Worm (Caenorhabditis elegans): Measurements from ENCODE around the gene nhr-176.
A peak's percentile ranks its signal among the peaks of the same experiment; 100 is the strongest.

Gene nhr-176

DNA sequence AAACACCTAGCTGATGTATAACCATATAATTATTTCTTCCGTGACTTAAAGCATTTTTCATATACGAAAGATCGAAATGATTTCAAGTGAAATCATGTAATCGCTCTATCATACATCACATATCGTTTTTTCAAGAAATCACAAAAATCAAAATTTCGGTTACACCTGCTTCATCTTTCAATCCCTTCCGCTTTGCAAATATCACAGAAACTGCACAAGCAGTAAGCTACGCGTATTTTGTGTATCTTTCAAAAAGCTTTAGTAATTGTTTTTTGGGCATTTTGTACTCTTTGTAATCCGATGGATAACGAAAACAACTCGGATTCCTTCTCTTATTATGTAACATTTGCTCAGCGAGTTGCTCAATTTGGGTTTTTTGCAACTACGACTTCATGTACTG lies 44.3 kb downstream of the nhr-176 start, which contains the start of gene str-25 (continued):
- TF ChIP-seq rnt-1 (tag; optimal IDR thresholded peaks at IDR 0.05): no peak

DNA sequence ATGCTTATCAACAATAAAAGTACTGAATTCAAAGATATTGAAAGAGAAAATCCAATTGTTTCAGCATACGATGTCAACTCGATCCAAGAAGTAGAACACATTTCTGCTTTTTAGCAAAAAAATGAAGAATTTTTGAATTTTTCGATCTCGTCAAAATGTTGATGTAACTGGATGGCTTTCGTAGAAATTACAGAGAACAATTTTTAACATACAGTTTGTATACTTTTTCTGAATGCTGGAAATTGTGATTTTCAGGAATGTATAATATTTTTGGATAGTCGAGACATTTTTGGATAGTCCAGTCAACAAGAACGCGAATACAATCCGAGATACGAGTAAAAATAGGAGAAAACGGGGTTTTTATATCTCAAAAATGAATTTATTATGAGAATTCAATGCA lies 47.5 kb downstream of the nhr-176 start, which contains the start of gene str-103:
Gene str-103, minus strand, starts transcription at position 101 of the 400 bp plus-strand sequence.
- TF ChIP-seq nhr-76 (tag; optimal IDR thresholded peaks at IDR 0.05): no peak
- TF ChIP-seq hlh-4 (tag; optimal IDR thresholded peaks at IDR 0.05): no peak
- no peak for TF ChIP-seq fkh-8 (tag; optimal IDR thresholded peaks at IDR 0.05)
- TF ChIP-seq vab-15 (tag; optimal IDR thresholded peaks at IDR 0.05): no peak
- TF ChIP-seq ztf-4 (tag; optimal IDR thresholded peaks at IDR 0.05): no peak
- TF ChIP-seq pag-3 (tag; optimal IDR thresholded peaks at IDR 0.05; ENCODE audit: borderline replicate concordance, insufficient read depth): no peak

DNA sequence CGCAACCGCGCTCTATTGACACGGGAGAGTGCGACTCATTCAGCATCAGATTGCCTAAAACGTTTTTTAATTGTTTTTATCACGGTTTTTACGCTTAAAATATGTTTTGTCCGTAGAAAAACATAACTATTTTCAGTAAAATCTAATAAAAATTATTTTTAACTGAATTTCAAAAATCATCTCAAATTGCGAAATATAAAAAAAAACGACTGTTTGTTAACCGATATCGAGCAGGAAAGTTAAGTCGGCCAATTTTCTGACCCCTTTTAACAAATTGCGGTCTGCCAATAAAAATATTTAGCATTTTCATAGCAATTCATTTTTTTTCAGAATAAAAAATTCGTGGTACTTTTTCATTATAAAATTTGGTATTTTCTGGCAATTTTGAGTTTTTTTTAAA lies 49.4 kb downstream of the nhr-176 start:
- TF ChIP-seq zip-4 (GFP tag; optimal IDR thresholded peaks at IDR 0.05) (peak; percentile 82), xbp-1 (tag; optimal IDR thresholded peaks at IDR 0.05) (no peak)

ce11 chrV:16120922-16121321 lies 49.8 kb downstream of the nhr-176 start, which contains the start of gene skr-3:
Gene skr-3 (plus strand): TSS chrV:16121084.
- TF ChIP-seq elt-2 (tag; optimal IDR thresholded peaks at IDR 0.05) (peak; percentile 50), nhr-85 (tag) (peak; percentile 60), nhr-19 (GFP tag; conservative IDR thresholded peaks at IDR 0.05) (no peak)

DNA sequence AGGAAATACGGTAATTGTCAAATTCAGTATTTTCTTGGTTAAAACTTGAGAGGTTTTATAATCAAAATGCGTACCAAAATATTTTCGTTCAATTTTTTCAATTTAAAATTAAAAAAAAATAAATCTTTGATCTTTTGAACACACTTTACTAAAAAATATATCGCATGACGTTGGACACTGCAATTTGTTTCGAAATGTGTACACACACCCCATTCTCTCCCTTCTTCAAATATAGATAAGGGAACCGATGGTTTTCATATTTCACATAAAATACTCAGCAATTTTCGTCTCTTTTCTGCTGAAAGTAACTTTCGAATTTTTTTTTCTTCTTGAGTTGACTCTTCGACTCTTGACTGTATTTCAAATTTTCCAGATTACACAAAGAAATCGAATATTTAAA lies 50.3 kb downstream of the nhr-176 start:
- TF ChIP-seq efl-1 (optimal IDR thresholded peaks at IDR 0.05): no peak
- peak in 1 of 2 experiments; percentile 22 for TF ChIP-seq efl-1 (GFP tag; optimal IDR thresholded peaks at IDR 0.05 in 1 of 2)
- TF ChIP-seq fos-1 (tag; optimal IDR thresholded peaks at IDR 0.05): no peak
- no peak for TF ChIP-seq vab-15 (tag; optimal IDR thresholded peaks at IDR 0.05)
- TF ChIP-seq lin-14 (GFP tag; optimal IDR thresholded peaks at IDR 0.05): no peak
